Fruit fly (Drosophila melanogaster): ENCODE measurements around the gene bves.

dm6 chrX:21067908-21068307, 14.1 kb downstream of the bves start:
- TF ChIP-seq Crg-1 (GFP tag; optimal IDR thresholded peaks at IDR 0.05) (no peak), cnc (optimal IDR thresholded peaks at IDR 0.05) (no peak), bab1 (GFP tag; optimal IDR thresholded peaks at IDR 0.05) (no peak), CG11617 (GFP tag; optimal IDR thresholded peaks at IDR 0.05) (no peak), ovo (GFP tag; optimal IDR thresholded peaks at IDR 0.05) (no peak), toe (GFP tag; optimal IDR thresholded peaks at IDR 0.05) (no peak), CG5204 (GFP tag; optimal IDR thresholded peaks at IDR 0.05) (no peak), CG14711 (tag; optimal IDR thresholded peaks at IDR 0.05) (no peak)

All from whole organism, adult.